Worm (Caenorhabditis elegans) whole organism, L2 larva: Measurements from ENCODE around the gene Y111B2A.2.

Source experiments
- ZK546.5 ChIP-seq: sonication (generic microtip); optimal IDR thresholded peaks from 2 replicates; lab custom pipeline; 2017; ENCODE audit warnings: missing biosample characterization, missing genetic modification characterization
- ama-1 ChIP-seq: fragments of 150-350 bp; optimal IDR thresholded peaks from 2 replicates; lab custom pipeline; 2018; ENCODE audit warnings: inconsistent platforms
- ceh-16 ChIP-seq: fragments of 150-350 bp; optimal IDR thresholded peaks from 2 replicates; lab custom pipeline; 2014; ENCODE audit warnings: missing biosample characterization, missing genetic modification characterization
- elt-1 ChIP-seq: fragments of 150-350 bp; optimal IDR thresholded peaks from 2 replicates; lab custom pipeline; 2014; ENCODE audit warnings: missing biosample characterization, missing genetic modification characterization
- fos-1 ChIP-seq: fragments of 150-350 bp; optimal IDR thresholded peaks from 2 replicates; lab custom pipeline; 2014; ENCODE audit warnings: missing biosample characterization, missing genetic modification characterization
- mdl-1 ChIP-seq, 2 experiments: fragments of 150-350 bp in 1 of 2; sonication (generic microtip) in 1 of 2; optimal IDR thresholded peaks; 2 replicates each; lab custom pipeline; 2017; ENCODE audit warnings: missing biosample characterization in 2 of 2, missing genetic modification characterization in 2 of 2
- nhr-12 ChIP-seq: fragments of 150-350 bp; optimal IDR thresholded peaks from 2 replicates; lab custom pipeline; 2014; ENCODE audit warnings: missing biosample characterization, missing genetic modification characterization
- nhr-237 ChIP-seq: fragments of 150-350 bp; optimal IDR thresholded peaks from 2 replicates; lab custom pipeline; 2014; ENCODE audit warnings: missing biosample characterization, missing genetic modification characterization
- nhr-77 ChIP-seq: fragments of 150-350 bp; optimal IDR thresholded peaks from 2 replicates; lab custom pipeline; 2014; ENCODE audit warnings: missing biosample characterization, missing genetic modification characterization
- sma-3 ChIP-seq: sonication (generic microtip); optimal IDR thresholded peaks from 2 replicates; lab custom pipeline; 2016; ENCODE audit warnings: missing genetic modification reagents, missing genetic modification characterization, missing compliant biosample characterization
- unc-39 ChIP-seq: fragments of 150-350 bp; optimal IDR thresholded peaks from 2 replicates; lab custom pipeline; 2014; ENCODE audit warnings: missing biosample characterization, missing genetic modification characterization
- zag-1 ChIP-seq: fragments of 150-350 bp; optimal IDR thresholded peaks from 2 replicates; lab custom pipeline; 2014; ENCODE audit warnings: missing biosample characterization, missing genetic modification characterization
- ztf-11 ChIP-seq: sonication (generic microtip); optimal IDR thresholded peaks from 2 replicates; lab custom pipeline; 2017; ENCODE audit warnings: missing biosample characterization, missing genetic modification characterization
- ztf-4 ChIP-seq: fragments of 150-350 bp; optimal IDR thresholded peaks from 2 replicates; lab custom pipeline; 2014; ENCODE audit warnings: missing biosample characterization, missing genetic modification characterization

DNA sequence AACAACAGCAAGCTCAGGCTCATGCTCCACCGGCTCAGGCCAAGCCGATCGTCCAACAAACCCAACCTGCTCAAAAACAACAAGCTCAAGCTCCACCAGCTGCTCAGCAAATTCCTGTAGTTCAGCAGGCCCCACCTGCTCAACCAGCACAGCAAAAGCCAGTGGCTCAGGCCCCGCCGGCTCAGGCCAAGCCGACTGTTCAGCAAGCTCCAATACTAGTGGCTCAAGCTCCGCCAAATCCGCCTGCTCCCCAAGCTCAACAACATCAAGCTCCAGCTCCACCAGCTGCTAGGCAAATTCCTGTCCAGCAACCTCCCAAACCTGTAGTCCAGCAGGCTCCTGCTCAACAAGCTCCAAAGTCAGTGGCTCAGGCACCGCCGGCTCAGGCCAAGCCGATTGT, 26.1 kb upstream of the Y111B2A.2 start:
- TF ChIP-seq nhr-12 (tag; lab: Kevin White, UChicago) (no peak), nhr-77 (tag; lab: Kevin White, UChicago) (no peak), ztf-11 (no peak), zag-1 (no peak), ama-1 (lab: Kevin White, UChicago) (no peak), ztf-4 (tag; lab: Kevin White, UChicago) (no peak), ceh-16 (no peak), elt-1 (tag; lab: Kevin White, UChicago) (no peak), sma-3 (GFP tag; lab: Kevin White, UChicago) (no peak), unc-39 (tag; lab: Kevin White, UChicago) (no peak), ZK546.5 (tag; lab: Kevin White, UChicago) (no peak), mdl-1 (tag; optimal IDR thresholded peaks at IDR 0.05; lab: Kevin White, UChicago) (no peak), fos-1 (no peak), nhr-237 (tag; lab: Kevin White, UChicago) (no peak)
